Worm (Caenorhabditis elegans): ENCODE measurements around the gene dhcr-24.
A peak's percentile ranks its signal among the peaks of the same experiment; 100 is the strongest.

Gene dhcr-24

ce11 chrX:2559399-2559798 lies 4.5 kb downstream of the dhcr-24 start:
- TF ChIP-seq xbp-1 (tag; optimal IDR thresholded peaks at IDR 0.05) (peak; percentile 32), mef-2 (tag; optimal IDR thresholded peaks at IDR 0.05) (no peak), nhr-76 (tag; optimal IDR thresholded peaks at IDR 0.05) (no peak), pax-3 (tag; optimal IDR thresholded peaks at IDR 0.05) (no peak), mab-9 (GFP tag; IDR thresholded peaks at IDR 0.05) (no peak), fkh-8 (tag; optimal IDR thresholded peaks at IDR 0.05) (no peak), grh-1 (GFP tag; IDR thresholded peaks at IDR 0.05) (no peak), snpc-4 (tag; optimal IDR thresholded peaks at IDR 0.05) (no peak), efl-1 (optimal IDR thresholded peaks at IDR 0.05) (peak; percentile 6 to 33), efl-1 (GFP tag; optimal IDR thresholded peaks at IDR 0.05 in 1 of 2) (peak in 1 of 2 experiments; percentile 85), sup-37 (GFP tag; optimal IDR thresholded peaks at IDR 0.05) (no peak), swsn-7 (tag; optimal IDR thresholded peaks at IDR 0.05) (peak; percentile 40), nhr-19 (GFP tag; conservative IDR thresholded peaks at IDR 0.05) (no peak), lsy-2 (tag; optimal IDR thresholded peaks at IDR 0.05) (peak; percentile 55 to 60), snu-23 (GFP tag; optimal IDR thresholded peaks at IDR 0.05) (peak; percentile 47), isw-1 (GFP tag; IDR thresholded peaks at IDR 0.05) (no peak), zip-4 (GFP tag; optimal IDR thresholded peaks at IDR 0.05) (no peak), nhr-85 (tag) (peak; percentile 44), ama-1 (optimal IDR thresholded peaks at IDR 0.05) (no peak), tlp-1 (tag; optimal IDR thresholded peaks at IDR 0.05) (no peak), ces-1 (GFP tag; optimal IDR thresholded peaks at IDR 0.05) (no peak), dpl-1 (GFP tag; optimal IDR thresholded peaks at IDR 0.05) (peak in 2 of 3 experiments; percentile 37 to 46), nhr-237 (tag; optimal IDR thresholded peaks at IDR 0.05) (no peak), egl-27 (tag; optimal IDR thresholded peaks at IDR 0.05) (no peak), lin-39 (tag; optimal IDR thresholded peaks at IDR 0.05) (no peak), alr-1 (tag; optimal IDR thresholded peaks at IDR 0.05; ENCODE audit: borderline replicate concordance) (no peak), ceh-8 (GFP tag; optimal IDR thresholded peaks at IDR 0.05) (no peak), nhr-90 (tag; optimal IDR thresholded peaks at IDR 0.05; ENCODE audit: poor library complexity) (no peak), blmp-1 (tag; optimal IDR thresholded peaks at IDR 0.05) (peak; percentile 46), ceh-90 (tag; optimal IDR thresholded peaks at IDR 0.05) (no peak), unc-130 (tag; optimal IDR thresholded peaks at IDR 0.05) (no peak), lin-35 (GFP tag; optimal IDR thresholded peaks at IDR 0.05) (peak; percentile 1 to 62), fkh-4 (tag; optimal IDR thresholded peaks at IDR 0.05; ENCODE audit: borderline replicate concordance) (no peak), egl-13 (tag; optimal IDR thresholded peaks at IDR 0.05) (peak; percentile 5), nhr-11 (tag; optimal IDR thresholded peaks at IDR 0.05) (no peak), Y116A8C.19 (tag; optimal IDR thresholded peaks at IDR 0.05; ENCODE audit: borderline replicate concordance) (no peak), vab-15 (tag; optimal IDR thresholded peaks at IDR 0.05) (no peak), sox-4 (tag; optimal IDR thresholded peaks at IDR 0.05) (no peak), hlh-17 (GFP tag; optimal IDR thresholded peaks at IDR 0.05; ENCODE audit: borderline replicate concordance) (no peak), ztf-4 (tag; optimal IDR thresholded peaks at IDR 0.05) (no peak), mep-1 (tag; optimal IDR thresholded peaks at IDR 0.05) (peak; percentile 33), nhr-12 (tag; optimal IDR thresholded peaks at IDR 0.05) (no peak), nhr-77 (tag; optimal IDR thresholded peaks at IDR 0.05) (no peak), C34B4.2 (tag; optimal IDR thresholded peaks at IDR 0.05) (no peak), pag-3 (tag; optimal IDR thresholded peaks at IDR 0.05; ENCODE audit: borderline replicate concordance, insufficient read depth) (peak; percentile 5), C04F5.9 (tag; optimal IDR thresholded peaks at IDR 0.05) (no peak), ceh-63 (GFP tag; optimal IDR thresholded peaks at IDR 0.05) (no peak), efl-3 (GFP tag; optimal IDR thresholded peaks at IDR 0.05) (no peak), unc-30 (tag; optimal IDR thresholded peaks at IDR 0.05) (no peak), pqm-1 (tag; optimal IDR thresholded peaks at IDR 0.05) (no peak), unc-98 (GFP tag; IDR thresholded peaks at IDR 0.05) (no peak), ets-5 (GFP tag; IDR thresholded peaks at IDR 0.05) (no peak), mdl-1 (tag; optimal IDR thresholded peaks at IDR 0.05) (peak in 1 of 2 experiments; percentile 9), unc-86 (tag; optimal IDR thresholded peaks at IDR 0.05) (peak; percentile 9)

Data from whole organism, L1 larva.